Fruit fly (Drosophila melanogaster): ENCODE results near the gene CG10096.
A peak's percentile ranks its signal among the peaks of the same experiment; 100 is the strongest.

The CG10096 gene

DNA sequence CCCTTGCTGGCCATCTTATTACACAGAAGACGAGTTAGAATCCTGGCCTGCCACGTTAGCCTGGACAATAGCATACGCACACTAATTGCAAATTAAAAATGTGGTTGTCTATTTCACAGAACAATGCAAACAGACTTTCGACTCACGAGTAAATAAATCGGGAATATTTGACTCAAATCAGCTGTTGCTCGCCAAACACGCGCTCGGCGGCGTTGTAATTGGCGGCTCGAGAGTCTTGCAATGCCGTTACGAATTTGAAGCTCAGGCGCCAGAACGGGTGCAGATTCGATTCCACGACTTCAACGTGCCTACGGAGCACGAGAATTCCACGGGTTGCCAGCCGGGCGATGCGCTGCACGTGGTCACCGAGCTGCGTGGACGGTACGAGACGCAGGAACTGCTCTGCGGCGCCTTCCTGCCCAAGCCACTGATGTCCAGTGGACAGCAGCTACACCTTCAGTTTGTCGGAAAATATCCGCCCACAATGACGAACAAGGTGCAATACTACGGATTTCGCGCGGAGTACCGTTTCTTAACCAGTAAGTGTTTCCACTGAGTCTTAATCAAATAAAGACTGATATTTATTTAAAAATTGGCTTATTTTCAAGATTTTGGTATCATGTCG lies 6.0 kb upstream of the CG10096 start, which contains the start of gene DNAlig3:
TSS of gene DNAlig3 (minus strand) at position 168 of the 625 bp plus-strand sequence.
- TF ChIP-seq cnc (optimal IDR thresholded peaks at IDR 0.05) (no peak), pad (GFP tag; optimal IDR thresholded peaks at IDR 0.05) (no peak), kay (GFP tag; ENCODE audit: borderline replicate concordance) (no peak), cic (GFP tag; optimal IDR thresholded peaks at IDR 0.05) (peak; percentile 30), bab1 (GFP tag; optimal IDR thresholded peaks at IDR 0.05) (peak; percentile 10), toe (GFP tag; optimal IDR thresholded peaks at IDR 0.05) (no peak), CG5204 (GFP tag; optimal IDR thresholded peaks at IDR 0.05) (no peak), Mnt (GFP tag; optimal IDR thresholded peaks at IDR 0.05) (peak; percentile 32), Hr96 (GFP tag; optimal IDR thresholded peaks at IDR 0.05) (no peak), CG14711 (tag; optimal IDR thresholded peaks at IDR 0.05) (peak; percentile 5), Clk (GFP tag; optimal IDR thresholded peaks at IDR 0.05) (no peak), CG7101 (tag; optimal IDR thresholded peaks at IDR 0.05) (peak; percentile 15), CG11617 (GFP tag; optimal IDR thresholded peaks at IDR 0.05) (peak; percentile 26), Crg-1 (GFP tag; optimal IDR thresholded peaks at IDR 0.05) (no peak), ovo (GFP tag; optimal IDR thresholded peaks at IDR 0.05) (no peak), CG12768 (GFP tag; optimal IDR thresholded peaks at IDR 0.05) (peak; percentile 44), CG1620 (GFP tag; optimal IDR thresholded peaks at IDR 0.05) (no peak), CG33017 (tag; optimal IDR thresholded peaks at IDR 0.05) (peak; percentile 6), CG7045 (GFP tag; optimal IDR thresholded peaks at IDR 0.05) (peak; percentile 46), tj (GFP tag; optimal IDR thresholded peaks at IDR 0.05) (no peak)

dm6 chr3R:12398620-12399247 lies 3.0 kb upstream of the CG10096 start, which contains the start of gene Cyp9f3:
Gene Cyp9f3, minus strand, starts transcription at chr3R:12398929.
- TF ChIP-seq tj (GFP tag; optimal IDR thresholded peaks at IDR 0.05) (no peak), cic (GFP tag; optimal IDR thresholded peaks at IDR 0.05) (peak; percentile 25), cnc (optimal IDR thresholded peaks at IDR 0.05) (no peak), pad (GFP tag; optimal IDR thresholded peaks at IDR 0.05) (peak; percentile 45)

dm6 chr3R:12398054-12398453 lies 2.3 kb upstream of the CG10096 start:
- TF ChIP-seq CG1620 (GFP tag; optimal IDR thresholded peaks at IDR 0.05) (no peak), CG14711 (tag; optimal IDR thresholded peaks at IDR 0.05) (peak; percentile 7), kay (GFP tag; ENCODE audit: borderline replicate concordance) (peak; percentile 88), CG12768 (GFP tag; optimal IDR thresholded peaks at IDR 0.05) (no peak), tj (GFP tag; optimal IDR thresholded peaks at IDR 0.05) (no peak), Hr96 (GFP tag; optimal IDR thresholded peaks at IDR 0.05) (no peak), CG7045 (GFP tag; optimal IDR thresholded peaks at IDR 0.05) (peak; percentile 49), CG33017 (tag; optimal IDR thresholded peaks at IDR 0.05) (no peak), toe (GFP tag; optimal IDR thresholded peaks at IDR 0.05) (no peak), Crg-1 (GFP tag; optimal IDR thresholded peaks at IDR 0.05) (no peak), CG11617 (GFP tag; optimal IDR thresholded peaks at IDR 0.05) (no peak), cic (GFP tag; optimal IDR thresholded peaks at IDR 0.05) (no peak), pad (GFP tag; optimal IDR thresholded peaks at IDR 0.05) (no peak), ovo (GFP tag; optimal IDR thresholded peaks at IDR 0.05) (no peak)

DNA sequence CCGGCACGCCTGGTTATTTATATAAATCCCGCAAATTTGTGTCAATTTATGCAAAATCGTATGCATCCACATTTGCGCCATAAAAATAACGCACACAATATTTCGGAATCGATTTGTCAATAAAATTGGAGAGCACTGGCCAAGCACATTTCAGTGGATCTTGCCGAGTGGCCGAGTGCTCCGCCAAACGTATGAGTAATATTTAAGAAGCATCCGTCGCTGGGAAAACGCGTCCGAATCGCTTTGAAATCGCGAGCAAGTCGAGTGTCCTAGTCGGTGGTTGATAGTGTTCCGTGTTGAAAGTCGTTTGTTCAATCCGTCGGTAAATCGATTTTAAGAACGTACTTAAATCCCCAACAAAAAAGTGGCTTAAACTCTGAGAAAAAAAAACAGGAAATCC lies 8.8 kb downstream of the CG10096 start, which contains the start of gene CG33098:
TSS of gene CG33098 (plus strand) at position 224 of the 400 bp plus-strand sequence.
- TF ChIP-seq bab1 (GFP tag; optimal IDR thresholded peaks at IDR 0.05) = no peak
- TF ChIP-seq cic (GFP tag; optimal IDR thresholded peaks at IDR 0.05) = no peak
- no peak for TF ChIP-seq Crg-1 (GFP tag; optimal IDR thresholded peaks at IDR 0.05)
- no peak for TF ChIP-seq Hr96 (GFP tag; optimal IDR thresholded peaks at IDR 0.05)
- no peak for TF ChIP-seq CG5204 (GFP tag; optimal IDR thresholded peaks at IDR 0.05)

- TF ChIP-seq tj (GFP tag; optimal IDR thresholded peaks at IDR 0.05) (no peak), toe (GFP tag; optimal IDR thresholded peaks at IDR 0.05) (no peak), pad (GFP tag; optimal IDR thresholded peaks at IDR 0.05) (no peak), CG11617 (GFP tag; optimal IDR thresholded peaks at IDR 0.05) (no peak), cic (GFP tag; optimal IDR thresholded peaks at IDR 0.05) (no peak), Mnt (GFP tag; optimal IDR thresholded peaks at IDR 0.05) (no peak), Hr96 (GFP tag; optimal IDR thresholded peaks at IDR 0.05) (no peak), bab1 (GFP tag; optimal IDR thresholded peaks at IDR 0.05) (no peak), CG12768 (GFP tag; optimal IDR thresholded peaks at IDR 0.05) (no peak), cnc (optimal IDR thresholded peaks at IDR 0.05) (no peak), CG7045 (GFP tag; optimal IDR thresholded peaks at IDR 0.05) (no peak), ovo (GFP tag; optimal IDR thresholded peaks at IDR 0.05) (no peak), CG7101 (tag; optimal IDR thresholded peaks at IDR 0.05) (no peak), kay (GFP tag; ENCODE audit: borderline replicate concordance) (no peak)
These were observed 9.8 kb downstream of the CG10096 start, which contains the start of gene Sol1 for dm6 chr3R:12385949-12386348. Gene Sol1, plus strand, starts transcription at chr3R:12386249.

DNA sequence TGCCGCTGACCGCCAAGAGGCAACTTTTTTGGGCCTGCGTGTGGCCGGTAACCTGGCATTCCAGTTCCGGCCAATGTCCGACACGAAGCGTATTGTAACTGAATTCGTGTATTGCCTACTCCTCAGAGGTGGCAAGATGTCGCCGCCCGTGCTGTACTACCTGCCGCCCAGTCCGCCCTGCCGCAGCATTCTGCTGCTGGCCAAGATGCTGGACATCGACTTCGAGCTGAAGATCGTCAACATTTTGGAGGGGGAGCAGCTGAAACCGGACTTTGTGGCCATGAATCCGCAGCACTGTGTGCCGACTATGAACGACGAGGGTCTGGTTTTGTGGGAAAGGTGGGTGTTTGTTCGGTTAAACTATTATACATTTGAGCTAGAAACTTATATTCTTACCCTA lies 11.5 kb downstream of the CG10096 start:
- TF ChIP-seq toe (GFP tag; optimal IDR thresholded peaks at IDR 0.05) (no peak), Clk (GFP tag; optimal IDR thresholded peaks at IDR 0.05) (no peak), CG7101 (tag; optimal IDR thresholded peaks at IDR 0.05) (no peak), CG5204 (GFP tag; optimal IDR thresholded peaks at IDR 0.05) (no peak), pad (GFP tag; optimal IDR thresholded peaks at IDR 0.05) (no peak), CG11617 (GFP tag; optimal IDR thresholded peaks at IDR 0.05) (no peak), tj (GFP tag; optimal IDR thresholded peaks at IDR 0.05) (no peak), CG1620 (GFP tag; optimal IDR thresholded peaks at IDR 0.05) (no peak), kay (GFP tag; ENCODE audit: borderline replicate concordance) (no peak), ovo (GFP tag; optimal IDR thresholded peaks at IDR 0.05) (no peak), CG33017 (tag; optimal IDR thresholded peaks at IDR 0.05) (no peak), Hr96 (GFP tag; optimal IDR thresholded peaks at IDR 0.05) (no peak), bab1 (GFP tag; optimal IDR thresholded peaks at IDR 0.05) (no peak)
